Worm (Caenorhabditis elegans) whole organism, late embryonic: ENCODE measurements around the gene Y15E3A.3.

ENCODE experiments used
- F13H6.1 ChIP-seq: sonication (generic microtip); optimal IDR thresholded peaks from 2 replicates; lab custom pipeline; 2016; ENCODE audit warnings: missing genetic modification characterization, missing compliant biosample characterization
- K02D7.2 ChIP-seq: sonication (generic microtip); optimal IDR thresholded peaks from 2 replicates; lab custom pipeline; 2017; ENCODE audit warnings: mild to moderate bottlenecking, missing genetic modification characterization, missing compliant biosample characterization
- ceh-18 ChIP-seq: sonication (generic microtip); optimal IDR thresholded peaks from 2 replicates; lab custom pipeline; 2016; ENCODE audit warnings: missing genetic modification characterization, missing compliant biosample characterization
- ceh-19 ChIP-seq: fragments of 200-800 bp; sonication (Bioruptor generic); optimal IDR thresholded peaks from 2 replicates; lab custom pipeline; 2018; ENCODE audit warnings: mild to moderate bottlenecking, missing genetic modification characterization, missing compliant biosample characterization
- ceh-2 ChIP-seq: sonication (generic microtip); optimal IDR thresholded peaks from 2 replicates; lab custom pipeline; 2016; ENCODE audit warnings: missing genotype, missing genetic modification characterization, missing compliant biosample characterization
- ceh-24 ChIP-seq: sonication (generic microtip); optimal IDR thresholded peaks from 2 replicates; lab custom pipeline; 2016; ENCODE audit warnings: mild to moderate bottlenecking, missing genetic modification characterization, missing compliant biosample characterization
- ceh-30 ChIP-seq: fragments of 150-350 bp; optimal IDR thresholded peaks from 2 replicates; lab custom pipeline; 2014; ENCODE audit warnings: missing biosample characterization, missing genetic modification characterization
- ceh-31 ChIP-seq: sonication (generic microtip); optimal IDR thresholded peaks from 2 replicates; lab custom pipeline; 2016; ENCODE audit warnings: missing genetic modification characterization, missing compliant biosample characterization
- ceh-34 ChIP-seq: sonication (generic microtip); optimal IDR thresholded peaks from 2 replicates; lab custom pipeline; 2016; ENCODE audit warnings: mild to moderate bottlenecking, missing genetic modification characterization, missing compliant biosample characterization
- ceh-45 ChIP-seq: fragments of 200-800 bp; sonication (Bioruptor generic); IDR thresholded peaks from 2 replicates; pipeline ENCODE4 v1.3.6; 2022; ENCODE audit warnings: missing genetic modification reagents, missing genetic modification characterization, missing compliant biosample characterization
- ceh-48 ChIP-seq: sonication (generic microtip); optimal IDR thresholded peaks from 2 replicates; lab custom pipeline; 2016; ENCODE audit warnings: missing genetic modification characterization, inconsistent platforms, missing compliant biosample characterization
- ceh-9 ChIP-seq: sonication (generic microtip); optimal IDR thresholded peaks from 2 replicates; lab custom pipeline; 2016; ENCODE audit warnings: mild to moderate bottlenecking, missing genetic modification characterization, inconsistent platforms, missing compliant biosample characterization
- elt-2 ChIP-seq: sonication (generic microtip); optimal IDR thresholded peaks from 2 replicates; lab custom pipeline; 2016; ENCODE audit warnings: missing genetic modification reagents, missing genetic modification characterization, missing compliant biosample characterization
- ets-4 ChIP-seq: sonication (generic microtip); optimal IDR thresholded peaks from 2 replicates; lab custom pipeline; 2016; ENCODE audit warnings: missing genetic modification characterization, missing compliant biosample characterization
- eyg-1 ChIP-seq: sonication (generic microtip); optimal IDR thresholded peaks from 2 replicates; lab custom pipeline; 2016; ENCODE audit warnings: missing genotype, missing genetic modification characterization, missing compliant biosample characterization
- fax-1 ChIP-seq: sonication (generic microtip); optimal IDR thresholded peaks from 2 replicates; lab custom pipeline; 2016; ENCODE audit warnings: missing genotype, missing genetic modification characterization, missing compliant biosample characterization
- fkh-6 ChIP-seq: sonication (generic microtip); optimal IDR thresholded peaks from 2 replicates; lab custom pipeline; 2016; ENCODE audit warnings: missing genetic modification characterization, missing compliant biosample characterization
- hlh-15 ChIP-seq: sonication (generic microtip); optimal IDR thresholded peaks from 2 replicates; lab custom pipeline; 2016; ENCODE audit warnings: missing genetic modification characterization, missing compliant biosample characterization
- hlh-30 ChIP-seq: sonication (generic microtip); optimal IDR thresholded peaks from 2 replicates; lab custom pipeline; 2017; ENCODE audit warnings: antibody characterized with exemption, missing genetic modification characterization, missing compliant biosample characterization; ENCODE audit not compliant: insufficient read depth
- hlh-6 ChIP-seq: sonication (generic microtip); optimal IDR thresholded peaks from 2 replicates; lab custom pipeline; 2016; ENCODE audit warnings: missing genotype, missing genetic modification characterization, missing compliant biosample characterization
- hlh-8 ChIP-seq: sonication (generic microtip); optimal IDR thresholded peaks from 2 replicates; lab custom pipeline; 2016; ENCODE audit warnings: missing genotype, missing genetic modification characterization, missing compliant biosample characterization
- nfya-1 ChIP-seq: sonication (generic microtip); optimal IDR thresholded peaks from 2 replicates; lab custom pipeline; 2017; ENCODE audit warnings: missing genetic modification characterization, mild to moderate bottlenecking, missing compliant biosample characterization, antibody characterized with exemption, moderate library complexity
- nhr-11 ChIP-seq: fragments of 150-350 bp; optimal IDR thresholded peaks from 2 replicates; lab custom pipeline; 2014; ENCODE audit warnings: missing biosample characterization, missing genetic modification characterization
- pat-9 ChIP-seq: fragments of 200-800 bp; sonication (Bioruptor generic); optimal IDR thresholded peaks from 2 replicates; lab custom pipeline; 2018; ENCODE audit warnings: mild to moderate bottlenecking, missing genetic modification characterization, moderate library complexity, missing compliant biosample characterization
- pha-2 ChIP-seq: sonication (generic microtip); optimal IDR thresholded peaks from 2 replicates; lab custom pipeline; 2017; ENCODE audit warnings: mild to moderate bottlenecking, missing genetic modification characterization, missing compliant biosample characterization
- ref-2 ChIP-seq: sonication (generic microtip); optimal IDR thresholded peaks from 2 replicates; lab custom pipeline; 2016; ENCODE audit warnings: missing genetic modification characterization, missing compliant biosample characterization
- sdc-2 ChIP-seq: sonication (generic microtip); optimal IDR thresholded peaks from 2 replicates; lab custom pipeline; 2016; ENCODE audit warnings: missing genotype, missing genetic modification characterization, missing compliant biosample characterization
- sox-2 ChIP-seq: fragments of 200-800 bp; sonication (Bioruptor generic); IDR thresholded peaks from 2 replicates; pipeline ENCODE4 v1.3.6; 2022; ENCODE audit warnings: missing genetic modification reagents, missing genetic modification characterization, missing compliant biosample characterization
- sox-4 ChIP-seq: sonication (generic microtip); optimal IDR thresholded peaks from 2 replicates; lab custom pipeline; 2017; ENCODE audit warnings: mild to moderate bottlenecking, missing genetic modification characterization, inconsistent platforms, missing compliant biosample characterization
- syd-9 ChIP-seq: sonication (generic microtip); optimal IDR thresholded peaks from 2 replicates; lab custom pipeline; 2016; ENCODE audit warnings: mild to moderate bottlenecking, missing genetic modification characterization, moderate library complexity, missing compliant biosample characterization
- tbx-2 ChIP-seq: sonication (generic microtip); optimal IDR thresholded peaks from 2 replicates; lab custom pipeline; 2016; ENCODE audit warnings: missing genetic modification characterization, missing compliant biosample characterization
- tbx-7 ChIP-seq: sonication (generic microtip); optimal IDR thresholded peaks from 2 replicates; lab custom pipeline; 2016; ENCODE audit warnings: missing genotype, missing genetic modification characterization, missing compliant biosample characterization
- unc-55 ChIP-seq: sonication (generic microtip); optimal IDR thresholded peaks from 2 replicates; lab custom pipeline; 2017; ENCODE audit warnings: missing biosample characterization, missing genetic modification reagents, missing genetic modification characterization
- zip-5 ChIP-seq: sonication (generic microtip); optimal IDR thresholded peaks from 2 replicates; lab custom pipeline; 2016; ENCODE audit warnings: missing genetic modification characterization, missing compliant biosample characterization

The Y15E3A.3 gene

DNA sequence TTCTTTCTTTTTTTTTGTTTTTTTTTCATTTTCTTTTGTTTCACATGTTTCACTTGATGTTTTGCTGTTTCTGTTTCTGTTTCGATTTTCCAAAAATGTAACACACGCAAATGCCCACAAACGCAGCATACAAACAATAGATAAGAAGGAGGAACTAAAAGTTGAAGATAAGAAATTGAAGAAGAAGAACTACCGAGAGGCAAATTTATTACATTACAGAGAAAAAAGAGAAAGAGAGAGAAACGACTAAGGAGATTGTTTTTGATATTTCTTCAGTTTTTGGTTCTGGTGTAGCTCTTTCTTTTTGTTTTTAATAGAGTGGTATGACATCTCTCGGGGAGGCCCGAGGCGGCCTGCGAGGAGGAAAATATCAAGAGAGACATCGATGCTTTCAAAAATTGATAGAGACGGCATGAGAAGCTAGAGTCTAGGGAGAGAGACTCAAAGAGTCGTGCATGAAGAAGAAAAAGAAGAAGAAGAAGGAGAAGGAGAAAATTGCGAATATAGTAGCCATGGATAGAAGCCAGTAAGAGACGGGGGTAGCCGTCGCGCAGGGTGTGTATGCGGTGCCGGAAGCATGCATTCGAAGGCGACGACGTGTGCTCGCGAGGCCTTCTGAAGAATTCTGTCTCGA, 47.9 kb upstream of the Y15E3A.3 start (continued):
- peak; percentile 37 for TF ChIP-seq ceh-18 (tag; lab: Kevin White, UChicago)
- TF ChIP-seq sox-4 (tag; lab: Kevin White, UChicago), result no peak
- no peak for TF ChIP-seq tbx-7
- TF ChIP-seq ets-4 (tag; lab: Kevin White, UChicago), result no peak
- peak; percentile 48 for TF ChIP-seq ceh-31 (tag; lab: Kevin White, UChicago)
- no peak for TF ChIP-seq unc-55 (GFP tag; lab: Kevin White, UChicago)
- TF ChIP-seq ceh-30 (tag; lab: Kevin White, UChicago), result no peak
- TF ChIP-seq F13H6.1 (tag; lab: Kevin White, UChicago), result peak; percentile 11
- no peak for TF ChIP-seq hlh-15 (tag; lab: Kevin White, UChicago)
- no peak for TF ChIP-seq ceh-19 (GFP tag; lab: Kevin White, UChicago)
- TF ChIP-seq fax-1 (tag; lab: Kevin White, UChicago), result no peak
- no peak for TF ChIP-seq ceh-9

DNA sequence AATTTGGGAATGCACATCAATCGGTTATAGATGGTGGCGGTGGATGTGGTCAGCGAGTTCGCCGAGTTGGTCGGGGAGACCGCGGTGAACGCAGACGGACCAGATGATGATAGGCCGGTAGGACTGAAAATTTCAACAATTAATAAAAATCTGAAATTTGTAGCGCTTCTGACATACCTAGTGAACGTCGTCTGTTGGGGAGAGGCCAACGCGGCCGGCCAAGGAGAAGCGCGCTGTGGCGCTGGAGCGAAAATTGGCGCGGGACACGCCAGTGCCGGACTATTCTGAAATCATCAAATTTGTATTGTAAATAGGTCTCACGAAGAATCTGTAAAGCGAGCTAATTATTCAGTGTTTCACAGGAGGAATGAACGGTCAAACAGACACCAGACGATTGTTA, 47.2 kb upstream of the Y15E3A.3 start:
- no peak for TF ChIP-seq eyg-1 (tag; lab: Kevin White, UChicago)
- TF ChIP-seq K02D7.2 (tag; lab: Kevin White, UChicago), result no peak
- TF ChIP-seq hlh-6 (tag; lab: Kevin White, UChicago), result no peak
- TF ChIP-seq nhr-11 (tag; lab: Kevin White, UChicago), result no peak
- TF ChIP-seq, all 69 proteins: peak for 0

- TF ChIP-seq elt-2 (tag; lab: Kevin White, UChicago) (peak; percentile 67), pat-9 (tag; lab: Kevin White, UChicago) (no peak)
These were observed 40.2 kb upstream of the Y15E3A.3 start, which contains the start of gene C33A11.2 for ce11 chrX:15365767-15366177. Gene C33A11.2 (plus strand): TSS chrX:15365992.

DNA sequence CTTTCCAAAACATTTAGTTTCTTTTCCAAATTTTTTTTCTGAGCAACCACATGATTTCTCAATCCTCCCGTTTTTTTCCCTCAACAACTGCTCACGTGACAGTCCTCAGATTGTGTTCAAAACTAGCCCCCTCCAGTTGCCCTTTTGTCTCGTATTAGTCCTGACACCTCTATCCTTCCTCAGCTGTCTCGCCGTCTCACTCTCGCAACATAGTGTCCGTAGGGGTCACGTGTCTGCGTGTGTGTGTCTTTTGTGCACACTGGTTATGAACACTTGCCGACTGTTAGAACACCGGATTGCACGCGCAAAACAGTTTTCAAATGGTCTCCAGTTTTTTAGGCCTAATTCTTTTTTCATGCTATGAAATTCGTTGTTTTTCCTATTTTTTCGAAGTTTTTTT, 39.6 kb upstream of the Y15E3A.3 start:
- TF ChIP-seq ceh-31 (tag; lab: Kevin White, UChicago), result peak; percentile 79
- TF ChIP-seq sdc-2 (tag; lab: Kevin White, UChicago), result peak; percentile 60
- TF ChIP-seq unc-55 (GFP tag; lab: Kevin White, UChicago), result peak; percentile 39
- peak; percentile 79 for TF ChIP-seq ref-2 (tag; lab: Kevin White, UChicago)
- no peak for TF ChIP-seq ceh-24 (tag; lab: Kevin White, UChicago)
- no peak for TF ChIP-seq ceh-45
- TF ChIP-seq hlh-8, result peak; percentile 18
- no peak for TF ChIP-seq zip-5 (tag; lab: Kevin White, UChicago)
- TF ChIP-seq tbx-2, result peak; percentile 63
- no peak for TF ChIP-seq syd-9 (tag; lab: Kevin White, UChicago)
- TF ChIP-seq ceh-18 (tag; lab: Kevin White, UChicago), result peak; percentile 64
- no peak for TF ChIP-seq eyg-1 (tag; lab: Kevin White, UChicago)
- peak; percentile 38 for TF ChIP-seq ceh-34 (tag; lab: Kevin White, UChicago)
- no peak for TF ChIP-seq F13H6.1 (tag; lab: Kevin White, UChicago)
- TF ChIP-seq pha-2 (tag; lab: Kevin White, UChicago), result no peak
- TF ChIP-seq ceh-48 (tag; lab: Kevin White, UChicago), result no peak
- TF ChIP-seq sox-2 (GFP tag; lab: Robert Waterston, UW), result 0 out of 2 replicates have a peak, but pooled peaks have one; percentile 19
- no peak for TF ChIP-seq fkh-6
- peak; percentile 99 for TF ChIP-seq hlh-30
- peak; percentile 37 for TF ChIP-seq nfya-1
- TF ChIP-seq ceh-2 (tag; lab: Kevin White, UChicago), result no peak
